Worm (Caenorhabditis elegans) whole organism, L2 larva: ENCODE data around the gene F14D7.18.

Experiments used
- C34F6.9 ChIP-seq: fragments of 150-350 bp; optimal IDR thresholded peaks from 2 replicates; lab custom pipeline; 2014; ENCODE audit warnings: missing biosample characterization, missing genetic modification characterization
- R02D3.7 ChIP-seq: fragments of 150-350 bp; optimal IDR thresholded peaks from 2 replicates; lab custom pipeline; 2014; ENCODE audit warnings: missing biosample characterization, missing genetic modification characterization
- aly-2 ChIP-seq: fragments of 150-350 bp; optimal IDR thresholded peaks from 2 replicates; lab custom pipeline; 2014; ENCODE audit warnings: missing biosample characterization, missing genetic modification characterization
- ama-1 ChIP-seq: fragments of 150-350 bp; optimal IDR thresholded peaks from 2 replicates; lab custom pipeline; 2018; ENCODE audit warnings: inconsistent platforms
- ceh-82 ChIP-seq: fragments of 150-350 bp; optimal IDR thresholded peaks from 2 replicates; lab custom pipeline; 2014; ENCODE audit warnings: missing biosample characterization, missing genetic modification characterization
- fos-1 ChIP-seq: fragments of 150-350 bp; optimal IDR thresholded peaks from 2 replicates; lab custom pipeline; 2014; ENCODE audit warnings: missing biosample characterization, missing genetic modification characterization
- nhr-77 ChIP-seq: fragments of 150-350 bp; optimal IDR thresholded peaks from 2 replicates; lab custom pipeline; 2014; ENCODE audit warnings: missing biosample characterization, missing genetic modification characterization
- skn-1 ChIP-seq: sonication (generic microtip); optimal IDR thresholded peaks from 2 replicates; lab custom pipeline; 2017; ENCODE audit warnings: missing biosample characterization, missing genetic modification characterization
- unc-62 ChIP-seq: fragments of 150-350 bp; optimal IDR thresholded peaks from 2 replicates; lab custom pipeline; 2014; ENCODE audit warnings: missing biosample characterization, missing genetic modification reagents, missing genetic modification characterization
- ztf-4 ChIP-seq: fragments of 150-350 bp; optimal IDR thresholded peaks from 2 replicates; lab custom pipeline; 2014; ENCODE audit warnings: missing biosample characterization, missing genetic modification characterization

DNA sequence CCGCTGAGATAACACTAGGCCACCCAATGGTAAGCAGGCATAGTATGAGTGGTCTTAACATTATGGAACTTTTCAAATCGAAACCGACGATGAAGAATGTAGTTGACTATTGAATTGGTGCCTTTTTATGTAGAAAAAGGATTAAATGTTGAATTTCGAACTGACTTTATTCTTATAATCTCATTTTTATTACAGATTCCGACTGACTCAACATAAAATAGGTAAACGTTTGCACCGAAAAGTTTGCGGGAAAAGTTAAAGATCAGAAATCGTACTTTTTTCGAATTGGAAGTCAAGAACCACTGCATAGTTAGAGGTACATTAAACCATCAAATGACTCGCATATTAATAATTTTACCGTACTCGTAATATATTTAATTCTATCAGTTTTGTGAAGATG is 36.3 kb downstream of the F14D7.18 start, which contains the start of gene K02E11.7:
- TF ChIP-seq C34F6.9 (tag; lab: Kevin White, UChicago), result no peak
- TF ChIP-seq ceh-82 (tag; lab: Kevin White, UChicago), result no peak
- TF ChIP-seq nhr-77 (tag; lab: Kevin White, UChicago), result no peak
- TF ChIP-seq unc-62 (GFP tag; lab: Kevin White, UChicago), result no peak
- TF ChIP-seq fos-1, result no peak
- no peak for TF ChIP-seq R02D3.7 (tag; lab: Kevin White, UChicago)
- TF ChIP-seq aly-2 (tag; lab: Kevin White, UChicago), result no peak
- no peak for TF ChIP-seq skn-1 (tag; lab: Kevin White, UChicago)
- no peak for TF ChIP-seq ama-1 (lab: Kevin White, UChicago)
- no peak for TF ChIP-seq ztf-4
